Fruit fly (Drosophila melanogaster) whole organism, embryonic: ENCODE measurements around the gene CG11000.
A peak's percentile ranks its signal among the peaks of the same experiment; 100 is the strongest.

ENCODE experiments used
- CG10959 ChIP-seq: fragments of 200-800 bp; sonication (Bioruptor generic); IDR thresholded peaks from 2 replicates; pipeline ENCODE4 v1.3.6; 2022; ENCODE audit warnings: missing biosample characterization, missing genetic modification characterization
- CG11093 ChIP-seq: fragments of 200-800 bp; sonication (Bioruptor generic); IDR thresholded peaks from 3 replicates; pipeline ENCODE4 v1.3.6; 2022; ENCODE audit warnings: missing biosample characterization, missing genetic modification characterization
- CG13894 ChIP-seq: fragments of 200-800 bp; sonication (Bioruptor generic); optimal IDR thresholded peaks from 3 replicates; lab custom pipeline; 2018; ENCODE audit warnings: missing biosample characterization, mild to moderate bottlenecking, missing genetic modification characterization, moderate library complexity
- CG14710 ChIP-seq: fragments of 200-800 bp; sonication (Bioruptor generic); optimal IDR thresholded peaks from 3 replicates; lab custom pipeline; 2019; ENCODE audit warnings: missing biosample characterization, mild to moderate bottlenecking, missing genetic modification characterization, moderate library complexity
- CG15479 ChIP-seq: fragments of 200-800 bp; sonication (Bioruptor generic); optimal IDR thresholded peaks from 3 replicates; lab custom pipeline; 2019; ENCODE audit warnings: missing biosample characterization, mild to moderate bottlenecking, missing genetic modification characterization, moderate library complexity
- CG17385 ChIP-seq: fragments of 200-800 bp; sonication (Bioruptor generic); optimal IDR thresholded peaks from 3 replicates; lab custom pipeline; 2018; ENCODE audit warnings: missing biosample characterization, mild to moderate bottlenecking, missing genetic modification characterization
- CG18011 ChIP-seq: fragments of 200-800 bp; sonication (Bioruptor generic); optimal IDR thresholded peaks from 2 replicates; lab custom pipeline; 2017; ENCODE audit warnings: missing biosample characterization, missing genetic modification characterization, mild to moderate bottlenecking, moderate library complexity, missing genotype
- CG2116 ChIP-seq: fragments of 200-800 bp; sonication (Bioruptor generic); optimal IDR thresholded peaks from 3 replicates; lab custom pipeline; 2018; ENCODE audit warnings: missing biosample characterization, mild to moderate bottlenecking, missing genetic modification characterization
- CG2199 ChIP-seq: fragments of 200-800 bp; sonication (Bioruptor generic); IDR thresholded peaks from 3 replicates; pipeline ENCODE4 v1.3.6; 2022; ENCODE audit warnings: missing biosample characterization, missing genetic modification characterization
- CG2678 ChIP-seq: fragments of 200-800 bp; sonication (Bioruptor generic); optimal IDR thresholded peaks from 3 replicates; lab custom pipeline; 2019; ENCODE audit warnings: missing biosample characterization, mild to moderate bottlenecking, missing genetic modification characterization, moderate library complexity
- CG2875 ChIP-seq: fragments of 200-800 bp; sonication (Bioruptor generic); optimal IDR thresholded peaks from 2 replicates; lab custom pipeline; 2017; ENCODE audit warnings: missing biosample characterization, mild to moderate bottlenecking, missing genetic modification characterization, missing genetic modification reagents
- CG3065 ChIP-seq: fragments of 200-800 bp; sonication (Bioruptor generic); optimal IDR thresholded peaks from 2 replicates; lab custom pipeline; 2016; ENCODE audit warnings: missing biosample characterization, missing genetic modification characterization
- CG42726 ChIP-seq: fragments of 200-800 bp; sonication (Bioruptor generic); IDR thresholded peaks from 2 replicates; pipeline ENCODE4 v1.3.6; 2022; ENCODE audit warnings: missing biosample characterization, missing genetic modification characterization; ENCODE audit not compliant: partially characterized antibody
- CG4424 ChIP-seq: fragments of 200-800 bp; sonication (Bioruptor generic); optimal IDR thresholded peaks from 3 replicates; lab custom pipeline; 2016; ENCODE audit warnings: missing biosample characterization, missing genetic modification characterization
- CG6854 ChIP-seq: fragments of 200-800 bp; sonication (Bioruptor generic); optimal IDR thresholded peaks from 3 replicates; lab custom pipeline; 2017; ENCODE audit warnings: missing biosample characterization, mild to moderate bottlenecking, missing genetic modification characterization
- CG7357 ChIP-seq: fragments of 200-800 bp; sonication (Bioruptor generic); IDR thresholded peaks from 3 replicates; pipeline ENCODE4 v1.3.6; 2022; ENCODE audit warnings: missing biosample characterization, missing genetic modification characterization
- CG7556 ChIP-seq: fragments of 200-800 bp; sonication (Bioruptor generic); optimal IDR thresholded peaks from 2 replicates; lab custom pipeline; 2017; ENCODE audit warnings: missing biosample characterization, mild to moderate bottlenecking, missing genetic modification characterization
- CG7987 ChIP-seq: fragments of 200-800 bp; sonication (Bioruptor generic); optimal IDR thresholded peaks from 2 replicates; lab custom pipeline; 2018; ENCODE audit warnings: missing biosample characterization, mild to moderate bottlenecking, missing genetic modification characterization, moderate library complexity
- CG8944 ChIP-seq: fragments of 200-800 bp; sonication (Bioruptor generic); optimal IDR thresholded peaks from 3 replicates; lab custom pipeline; 2016; ENCODE audit warnings: missing biosample characterization, missing genetic modification characterization
- CoRest ChIP-seq: fragments of 200-800 bp; sonication (Bioruptor generic); optimal IDR thresholded peaks from 3 replicates; lab custom pipeline; 2018; ENCODE audit warnings: missing biosample characterization, mild to moderate bottlenecking, missing genetic modification characterization, moderate library complexity
- Doc2 ChIP-seq: fragments of 200-800 bp; sonication (Bioruptor generic); IDR thresholded peaks from 2 replicates; pipeline ENCODE4 v1.3.6; 2022; ENCODE audit warnings: missing biosample characterization, missing genetic modification characterization
- Dref ChIP-seq: fragments of 200-800 bp; sonication (Bioruptor generic); IDR thresholded peaks from 2 replicates; pipeline ENCODE4 v1.3.6; 2022; ENCODE audit warnings: missing biosample characterization, missing genetic modification characterization
- Hmr ChIP-seq: fragments of 200-800 bp; sonication (Bioruptor generic); optimal IDR thresholded peaks from 3 replicates; lab custom pipeline; 2017; ENCODE audit warnings: mild to moderate bottlenecking, missing biosample characterization, missing genetic modification reagents, missing genetic modification characterization
- NC2α ChIP-seq: fragments of 200-800 bp; sonication (Bioruptor generic); optimal IDR thresholded peaks from 2 replicates; lab custom pipeline; 2016; ENCODE audit warnings: missing biosample characterization, missing genetic modification characterization
- NC2β ChIP-seq: fragments of 200-800 bp; sonication (Bioruptor generic); optimal IDR thresholded peaks from 2 replicates; lab custom pipeline; 2016; ENCODE audit warnings: missing biosample characterization, missing genetic modification characterization
- NFAT ChIP-seq: fragments of 200-800 bp; sonication (Bioruptor generic); IDR thresholded peaks from 2 replicates; pipeline ENCODE4 v1.3.6; 2022; ENCODE audit warnings: missing biosample characterization, missing genetic modification characterization
- Nf-YA ChIP-seq: fragments of 200-800 bp; sonication (Bioruptor generic); IDR thresholded peaks from 2 replicates; pipeline ENCODE4 v1.3.6; 2022; ENCODE audit warnings: missing biosample characterization, missing genetic modification characterization
- Nf-YB ChIP-seq: fragments of 200-800 bp; sonication (Bioruptor generic); optimal IDR thresholded peaks from 3 replicates; lab custom pipeline; 2019; ENCODE audit warnings: missing biosample characterization, mild to moderate bottlenecking, missing genetic modification characterization, moderate library complexity
- PHDP ChIP-seq: fragments of 200-800 bp; sonication (Bioruptor generic); optimal IDR thresholded peaks from 3 replicates; lab custom pipeline; 2018; ENCODE audit warnings: missing biosample characterization, mild to moderate bottlenecking, missing genetic modification characterization, moderate library complexity
- Ptx1 ChIP-seq: fragments of 200-800 bp; sonication (Bioruptor generic); IDR thresholded peaks from 2 replicates; pipeline ENCODE4 v1.3.6; 2022; ENCODE audit warnings: missing biosample characterization, missing genetic modification characterization
- Sin3A ChIP-seq: fragments of >200 bp; optimal IDR thresholded peaks from 2 replicates; lab custom pipeline; 2018
- Trl ChIP-seq, 3 experiments: fragments of >200 bp in 2 of 3; fragments of 200-800 bp in 1 of 3; sonication (Bioruptor generic) in 1 of 3; optimal IDR thresholded peaks; 2 replicates in 1 of 3; 3 replicates in 2 of 3; lab custom pipeline; 2016 to 2017; ENCODE audit warnings: missing biosample characterization in 1 of 3, missing genetic modification characterization in 1 of 3
- ara ChIP-seq: fragments of 200-800 bp; sonication (Bioruptor generic); IDR thresholded peaks from 2 replicates; pipeline ENCODE4 v1.3.6; 2022; ENCODE audit warnings: missing biosample characterization, missing genetic modification characterization
- ash1 ChIP-seq: fragments of 200-800 bp; sonication (Bioruptor generic); optimal IDR thresholded peaks from 2 replicates; lab custom pipeline; 2018; ENCODE audit warnings: missing biosample characterization, mild to moderate bottlenecking, missing genetic modification characterization
- az2 ChIP-seq: fragments of 200-800 bp; sonication (Bioruptor generic); optimal IDR thresholded peaks from 3 replicates; lab custom pipeline; 2016; ENCODE audit warnings: missing biosample characterization, missing genetic modification characterization
- bab2 ChIP-seq: fragments of 200-800 bp; sonication (Bioruptor generic); optimal IDR thresholded peaks from 2 replicates; lab custom pipeline; 2016; ENCODE audit warnings: missing biosample characterization, missing genetic modification characterization
- bowl ChIP-seq: fragments of 200-800 bp; sonication (Bioruptor generic); IDR thresholded peaks from 2 replicates; pipeline ENCODE4 v1.3.6; 2022; ENCODE audit warnings: missing biosample characterization, missing genetic modification characterization
- fd102C ChIP-seq: fragments of 200-800 bp; sonication (Bioruptor generic); optimal IDR thresholded peaks from 2 replicates; lab custom pipeline; 2018; ENCODE audit warnings: missing biosample characterization, mild to moderate bottlenecking, missing genetic modification characterization, moderate library complexity
- ftz-f1 ChIP-seq: fragments of 200-800 bp; sonication (Bioruptor generic); optimal IDR thresholded peaks from 2 replicates; lab custom pipeline; 2016; ENCODE audit warnings: missing biosample characterization, missing genetic modification characterization
- grau ChIP-seq: fragments of 200-800 bp; optimal IDR thresholded peaks from 3 replicates; lab custom pipeline; 2019; ENCODE audit warnings: missing biosample characterization, mild to moderate bottlenecking, missing genetic modification characterization, moderate library complexity
- gro ChIP-seq: fragments of 200-800 bp; sonication (Bioruptor generic); optimal IDR thresholded peaks from 2 replicates; lab custom pipeline; 2016; ENCODE audit warnings: missing biosample characterization, missing genetic modification characterization
- lmd ChIP-seq: fragments of 200-800 bp; sonication (Bioruptor generic); IDR thresholded peaks from 2 replicates; pipeline ENCODE4 v1.3.6; 2022; ENCODE audit warnings: missing biosample characterization, missing genetic modification characterization
- pfk ChIP-seq: fragments of 200-800 bp; sonication (Bioruptor generic); optimal IDR thresholded peaks from 2 replicates; lab custom pipeline; 2018; ENCODE audit warnings: missing biosample characterization, mild to moderate bottlenecking, missing genetic modification characterization, moderate library complexity
- pho ChIP-seq: fragments of 200-800 bp; sonication (Bioruptor generic); optimal IDR thresholded peaks from 2 replicates; lab custom pipeline; 2016; ENCODE audit warnings: missing biosample characterization, missing genetic modification characterization
- phol ChIP-seq: fragments of 200-800 bp; sonication (Bioruptor generic); optimal IDR thresholded peaks from 3 replicates; lab custom pipeline; 2018; ENCODE audit warnings: missing biosample characterization, mild to moderate bottlenecking, missing genetic modification characterization, moderate library complexity
- rib ChIP-seq: fragments of 200-800 bp; sonication (Bioruptor generic); IDR thresholded peaks from 2 replicates; pipeline ENCODE4 v1.3.6; 2022; ENCODE audit warnings: missing biosample characterization, missing genetic modification characterization
- slbo ChIP-seq: fragments of 200-800 bp; sonication (Bioruptor generic); IDR thresholded peaks from 2 replicates; pipeline ENCODE4 v1.3.6; 2022; ENCODE audit warnings: missing biosample characterization, missing genetic modification characterization
- toy ChIP-seq: fragments of 200-800 bp; sonication (Bioruptor generic); IDR thresholded peaks from 2 replicates; pipeline ENCODE4 v1.3.6; 2022; ENCODE audit warnings: missing biosample characterization, missing genetic modification characterization
- usp ChIP-seq: fragments of >200 bp; optimal IDR thresholded peaks from 2 replicates; lab custom pipeline; 2017; ENCODE audit warnings: missing biosample characterization, missing genetic modification characterization
- zfh2 ChIP-seq: fragments of 200-800 bp; sonication (Bioruptor generic); optimal IDR thresholded peaks from 2 replicates; lab custom pipeline; 2016; ENCODE audit warnings: missing biosample characterization, missing genetic modification characterization

Gene CG11000

dm6 chr3R:5862032-5862641 lies 60.0 kb downstream of the CG11000 start, which contains the start of gene CG2017 (continued):
- peak; percentile 27 for TF ChIP-seq ash1 (GFP tag; lab: Kevin White, UChicago)
- peak; percentile 45 for TF ChIP-seq gro (GFP tag; lab: Kevin White, UChicago)
- TF ChIP-seq CG2678 (tag; lab: Kevin White, UChicago), result no peak
- TF ChIP-seq Trl (optimal IDR thresholded peaks at IDR 0.05; lab: Kevin White, UChicago), result no peak
- peak; percentile 12 for TF ChIP-seq Trl (GFP tag; optimal IDR thresholded peaks at IDR 0.05; lab: Kevin White, UChicago)
- TF ChIP-seq CG4424 (GFP tag; lab: Kevin White, UChicago), result peak; percentile 38
- peak; percentile 2 for TF ChIP-seq pfk
- peak; percentile 51 for TF ChIP-seq CG7987 (GFP tag; lab: Kevin White, UChicago)
- TF ChIP-seq Dref (GFP tag; lab: Robert Waterston, UW), result peak; percentile 46
- TF ChIP-seq phol, result peak; percentile 84
- peak; percentile 37 for TF ChIP-seq ftz-f1
- no peak for TF ChIP-seq CG6854 (GFP tag; lab: Kevin White, UChicago)
- peak; percentile 36 for TF ChIP-seq grau
- peak; percentile 52 for TF ChIP-seq rib
- TF ChIP-seq CG7556 (GFP tag; lab: Kevin White, UChicago), result no peak
- TF ChIP-seq fd102C, result peak; percentile 28
- TF ChIP-seq CG42726 (GFP tag; lab: Robert Waterston, UW), result 0 out of 2 replicates have a peak, but pooled peaks have one; percentile 45
- peak; percentile 63 for TF ChIP-seq pho
- no peak for TF ChIP-seq CG3065 (GFP tag; lab: Kevin White, UChicago)
- TF ChIP-seq NFAT (GFP tag; lab: Robert Waterston, UW), result peak; percentile 65; the same call in 1 of the 2 replicates
- no peak for TF ChIP-seq usp (GFP tag; lab: Kevin White, UChicago)
- peak; percentile 67 for TF ChIP-seq CG14710
- peak; percentile 77; the same call in 2 of the 3 replicates for TF ChIP-seq CG2199
- peak; percentile 52; the same call in 1 of the 2 replicates for TF ChIP-seq ara (GFP tag; lab: Robert Waterston, UW)
- no peak for TF ChIP-seq Doc2
- TF ChIP-seq CG2875 (GFP tag; lab: Kevin White, UChicago), result peak; percentile 15
- TF ChIP-seq NC2α (GFP tag; lab: Kevin White, UChicago), result peak; percentile 35
- TF ChIP-seq CG17385, result peak; percentile 6
- TF ChIP-seq CG7357 (GFP tag; lab: Robert Waterston, UW), result no peak
- no peak for TF ChIP-seq bowl
- TF ChIP-seq CoRest (tag; lab: Kevin White, UChicago), result peak; percentile 66
- TF ChIP-seq az2 (GFP tag; lab: Kevin White, UChicago), result peak; percentile 13
- no peak for TF ChIP-seq CG11093 (GFP tag; lab: Robert Waterston, UW)
- TF ChIP-seq Ptx1 (GFP tag; lab: Robert Waterston, UW), result 0 out of 2 replicates have a peak, but pooled peaks have one; percentile 18
- TF ChIP-seq slbo (GFP tag; lab: Robert Waterston, UW), result peak; percentile 73
- no peak for TF ChIP-seq CG18011 (GFP tag; lab: Kevin White, UChicago)
- TF ChIP-seq CG10959, result no peak
- peak; percentile 36 for TF ChIP-seq Hmr
- no peak for TF ChIP-seq Nf-YA (GFP tag; lab: Robert Waterston, UW)
- TF ChIP-seq toy (GFP tag; lab: Robert Waterston, UW), result no peak
- peak; percentile 52 for TF ChIP-seq zfh2
- no peak for TF ChIP-seq Nf-YB (GFP tag; lab: Kevin White, UChicago)
- TF ChIP-seq CG8944 (GFP tag; lab: Kevin White, UChicago), result peak; percentile 26
- peak; percentile 64 for TF ChIP-seq Sin3A (lab: Kevin White, UChicago)
- peak; percentile 1 for TF ChIP-seq CG13894 (tag; lab: Kevin White, UChicago)
- peak; percentile 76 for TF ChIP-seq CG2116 (GFP tag; lab: Kevin White, UChicago)
- peak; percentile 68 for TF ChIP-seq CG15479 (GFP tag; lab: Kevin White, UChicago)
- TF ChIP-seq NC2β (GFP tag; lab: Kevin White, UChicago), result no peak
- peak; percentile 53 for TF ChIP-seq bab2 (GFP tag; lab: Kevin White, UChicago)
- TF ChIP-seq lmd (GFP tag; lab: Robert Waterston, UW), result peak; percentile 35; the same call in 1 of the 2 replicates
- peak; percentile 30 for TF ChIP-seq PHDP
